Worm (Caenorhabditis elegans): ENCODE results near the gene bre-3.

Gene bre-3

ce11 chrIII:9521410-9522090 lies 36.3 kb upstream of the bre-3 start, which contains the start of the genes clu-1 and prp-40 (continued):
- TF ChIP-seq F55B11.4 (tag; optimal IDR thresholded peaks at IDR 0.05; ENCODE audit: borderline replicate concordance, insufficient read depth) (no peak), unc-62 (GFP tag; optimal IDR thresholded peaks at IDR 0.05) (no peak), lag-1 (GFP tag; IDR thresholded peaks at IDR 0.05) (no peak), let-526 (GFP tag; IDR thresholded peaks at IDR 0.05) (no peak), tbx-9 (tag; optimal IDR thresholded peaks at IDR 0.05; ENCODE audit: borderline replicate concordance) (no peak), nfya-1 (tag; optimal IDR thresholded peaks at IDR 0.05; ENCODE audit: borderline replicate concordance, insufficient read depth) (no peak), let-607 (tag; optimal IDR thresholded peaks at IDR 0.05) (peak in 1 of 2 experiments; percentile 54), F37B4.10 (GFP tag; IDR thresholded peaks at IDR 0.05) (no peak), madf-6 (GFP tag; IDR thresholded peaks at IDR 0.05) (peak; percentile 79), chd-7 (tag; optimal IDR thresholded peaks at IDR 0.05) (no peak), ztf-26 (tag; optimal IDR thresholded peaks at IDR 0.05) (peak; percentile 40), attf-6 (GFP tag; IDR thresholded peaks at IDR 0.05) (no peak), B0019.2 (GFP tag; conservative IDR thresholded peaks at IDR 0.05) (0 out of 2 replicates have a peak, but pooled peaks have one; percentile 33), zim-3 (tag; optimal IDR thresholded peaks at IDR 0.05) (no peak), lin-40 (tag; optimal IDR thresholded peaks at IDR 0.05) (peak; percentile 85), unc-130 (GFP tag; optimal IDR thresholded peaks at IDR 0.05) (peak; percentile 39), hsf-1 (GFP tag; IDR thresholded peaks at IDR 0.05) (peak; percentile 35; the same call in 1 of the 2 replicates), cebp-1 (GFP tag; IDR thresholded peaks at IDR 0.05) (no peak), cebp-1 (tag; optimal IDR thresholded peaks at IDR 0.05) (peak; percentile 78), gei-17 (GFP tag; optimal IDR thresholded peaks at IDR 0.05) (peak; percentile 37), tlf-1 (GFP tag; optimal IDR thresholded peaks at IDR 0.05) (peak; percentile 69), nhr-90 (tag; optimal IDR thresholded peaks at IDR 0.05) (no peak), nhr-27 (tag; optimal IDR thresholded peaks at IDR 0.05) (no peak), nhr-80 (tag; optimal IDR thresholded peaks at IDR 0.05) (peak; percentile 76), rec-8 (tag; optimal IDR thresholded peaks at IDR 0.05) (no peak), egl-44 (GFP tag; IDR thresholded peaks at IDR 0.05) (no peak), B0035.1 (tag; optimal IDR thresholded peaks at IDR 0.05) (no peak), madf-10 (tag; optimal IDR thresholded peaks at IDR 0.05) (peak; percentile 23), B0336.3 (GFP tag; IDR thresholded peaks at IDR 0.05) (peak; percentile 80), attf-3 (GFP tag; conservative IDR thresholded peaks at IDR 0.05) (peak; percentile 56; the same call in 1 of the 2 replicates), lin-35 (GFP tag; optimal IDR thresholded peaks at IDR 0.05) (peak in 2 of 3 experiments; percentile 28 to 83), bed-2 (GFP tag; IDR thresholded peaks at IDR 0.05) (no peak), ztf-3 (GFP tag; optimal IDR thresholded peaks at IDR 0.05) (no peak), egrh-3 (GFP tag; IDR thresholded peaks at IDR 0.05) (no peak), ceh-27 (GFP tag; optimal IDR thresholded peaks at IDR 0.05) (peak; percentile 85), snpc-1.3 (tag; optimal IDR thresholded peaks at IDR 0.05; ENCODE audit: insufficient read depth) (peak; percentile 76), ZK185.1 (tag; optimal IDR thresholded peaks at IDR 0.05; ENCODE audit: poor library complexity, severe bottlenecking) (peak; percentile 69), pbrm-1 (GFP tag; IDR thresholded peaks at IDR 0.05) (peak; percentile 87), hmg-20 (GFP tag; IDR thresholded peaks at IDR 0.05) (peak; percentile 64; the same call in 1 of the 2 replicates), tbp1 (GFP tag; optimal IDR thresholded peaks at IDR 0.05) (peak; percentile 58), F10E7.11 (tag; optimal IDR thresholded peaks at IDR 0.05) (no peak), F22D6.2 (tag; optimal IDR thresholded peaks at IDR 0.05) (no peak), repo-1 (tag; optimal IDR thresholded peaks at IDR 0.05) (peak; percentile 44), K11D2.4 (GFP tag; IDR thresholded peaks at IDR 0.05) (no peak)
